Worm (Caenorhabditis elegans) whole organism, midembryonic: Measurements from ENCODE around the gene C25H3.11.

Experiments
- T22C8.4 ChIP-seq: fragments of 200-800 bp; sonication (Bioruptor generic); IDR thresholded peaks from 2 replicates; pipeline ENCODE4 v1.3.6; 2022; ENCODE audit warnings: missing genetic modification characterization, missing compliant biosample characterization
- flt-1 ChIP-seq: fragments of 200-800 bp; sonication (Bioruptor generic); IDR thresholded peaks from 2 replicates; pipeline ENCODE4 v1.3.6; 2022; ENCODE audit warnings: missing genetic modification characterization, missing compliant biosample characterization
- klf-2 ChIP-seq: fragments of 200-800 bp; sonication (Bioruptor generic); conservative IDR thresholded peaks from 2 replicates; pipeline ENCODE4 v1.3.6; 2022; ENCODE audit warnings: missing genetic modification reagents, missing genetic modification characterization, missing compliant biosample characterization
- med-1 ChIP-seq: sonication (generic microtip); optimal IDR thresholded peaks from 2 replicates; lab custom pipeline; 2017; ENCODE audit warnings: missing genetic modification characterization, mild to moderate bottlenecking, missing compliant biosample characterization, antibody characterized with exemption, missing genetic modification reagents; ENCODE audit not compliant: insufficient read depth
- ref-1 ChIP-seq: fragments of 200-800 bp; sonication (Bioruptor generic); conservative IDR thresholded peaks from 2 replicates; pipeline ENCODE4 v1.3.6; 2022; ENCODE audit warnings: missing genetic modification reagents, missing genetic modification characterization, missing compliant biosample characterization
- tab-1 ChIP-seq: fragments of 200-800 bp; sonication (Bioruptor generic); IDR thresholded peaks from 2 replicates; pipeline ENCODE4 v1.3.6; 2022; ENCODE audit warnings: missing genetic modification characterization, missing compliant biosample characterization
- ztf-29 ChIP-seq: fragments of 200-800 bp; sonication (Bioruptor generic); IDR thresholded peaks from 2 replicates; pipeline ENCODE4 v1.3.6; 2022; ENCODE audit warnings: missing genetic modification reagents, missing genetic modification characterization, missing compliant biosample characterization

DNA sequence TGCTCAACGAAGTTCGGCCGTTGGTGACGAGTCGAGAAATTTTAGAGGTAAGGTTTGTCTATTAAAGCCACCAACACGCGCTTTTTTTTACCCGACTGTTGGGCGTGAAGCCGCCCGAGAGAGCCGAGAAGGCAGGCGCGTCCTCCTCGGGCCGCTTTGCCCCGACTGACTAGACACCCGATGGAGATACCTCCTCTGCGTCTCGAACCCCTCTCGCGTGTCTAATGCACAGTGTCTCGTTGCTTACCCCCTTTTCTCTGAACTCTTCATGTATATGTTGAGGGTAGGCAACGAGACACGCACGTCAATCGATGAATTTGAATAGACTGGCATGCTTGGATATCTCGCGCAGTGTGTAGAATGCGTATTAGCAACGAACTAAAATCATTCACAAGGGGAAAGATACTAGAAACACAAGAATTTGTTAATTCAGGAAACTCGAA lies 27.1 kb downstream of the C25H3.11 start:
- TF ChIP-seq flt-1 (GFP tag; lab: Robert Waterston, UW) (peak; percentile 95), T22C8.4 (peak; percentile 86), med-1 (GFP tag; lab: Kevin White, UChicago) (no peak), ztf-29 (GFP tag; lab: Robert Waterston, UW) (peak; percentile 95), ref-1 (GFP tag; lab: Robert Waterston, UW) (peak; percentile 66), tab-1 (GFP tag; lab: Robert Waterston, UW) (peak; percentile 85), klf-2 (GFP tag; lab: Robert Waterston, UW) (peak; percentile 73)
